Fruit fly (Drosophila melanogaster): ENCODE measurements around the gene noi.

DNA sequence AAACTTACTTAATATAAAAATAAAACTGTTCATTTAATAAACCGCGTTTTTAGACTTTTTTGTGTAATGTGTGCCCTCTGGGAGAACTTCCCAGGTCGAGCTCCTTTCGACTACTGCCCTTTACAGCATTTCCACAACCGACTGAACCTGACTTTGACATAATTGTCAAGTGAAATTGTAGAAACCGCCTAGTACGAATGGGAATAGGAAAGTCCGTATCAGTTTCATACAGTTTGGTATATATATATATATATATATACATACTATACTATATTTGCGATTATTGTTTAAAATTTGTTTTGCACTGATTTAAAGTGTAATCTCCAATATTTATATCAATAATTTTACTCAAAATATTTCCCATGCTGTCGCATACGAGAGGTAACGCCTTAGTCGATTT lies 40.2 kb downstream of the noi start, which contains the start of gene mia:
- TF ChIP-seq CG8478 (optimal IDR thresholded peaks at IDR 0.05) (no peak), CTCF (optimal IDR thresholded peaks at IDR 0.05) (no peak)
